Fruit fly (Drosophila melanogaster) whole organism, prepupa: ENCODE results near the gene CG13857.

ENCODE experiments used
- CG32006 ChIP-seq: fragments of 200-800 bp; sonication (Bioruptor generic); optimal IDR thresholded peaks from 3 replicates; lab custom pipeline; 2017; ENCODE audit warnings: missing biosample characterization, mild to moderate bottlenecking, missing genetic modification characterization
- CG6163 ChIP-seq: fragments of 200-800 bp; sonication (Bioruptor generic); IDR thresholded peaks from 3 replicates; pipeline ENCODE4 v1.3.6; 2022; ENCODE audit warnings: missing biosample characterization, missing genetic modification characterization
- CG6792 ChIP-seq: fragments of 200-800 bp; sonication (Bioruptor generic); optimal IDR thresholded peaks from 3 replicates; lab custom pipeline; 2016; ENCODE audit warnings: missing biosample characterization, missing genetic modification characterization

- TF ChIP-seq CG32006 (GFP tag; lab: Kevin White, UChicago) (no peak), CG6792 (GFP tag; lab: Kevin White, UChicago) (no peak), CG6163 (GFP tag; lab: Robert Waterston, UW) (no peak)
Observed at dm6 chr3R:22420911-22421310, 27.0 kb upstream of the CG13857 start, which contains the start of the genes Nop56 and mats.
